Worm (Caenorhabditis elegans): ENCODE data around the gene F54D1.6.
"Not testable (repeated sequence)": the region's sequence is repeated elsewhere in the genome, so short reads cannot be mapped to it uniquely, and the experiment has no call there.

The F54D1.6 gene

ce11 chrIV:11259485-11259972 lies 28.1 kb upstream of the F54D1.6 start, which contains the start of gene gtl-1:
Gene gtl-1, minus strand, starts transcription at chrIV:11259535.
- TF ChIP-seq nhr-47 (tag; optimal IDR thresholded peaks at IDR 0.05) (no peak), mab-9 (GFP tag; IDR thresholded peaks at IDR 0.05) (no peak), snpc-4 (tag; optimal IDR thresholded peaks at IDR 0.05) (no peak), unc-98 (GFP tag; IDR thresholded peaks at IDR 0.05) (no peak), dpl-1 (GFP tag; optimal IDR thresholded peaks at IDR 0.05) (no peak), unc-30 (tag; optimal IDR thresholded peaks at IDR 0.05) (no peak), unc-130 (tag; optimal IDR thresholded peaks at IDR 0.05) (no peak), hlh-4 (tag; optimal IDR thresholded peaks at IDR 0.05) (no peak), hlh-17 (GFP tag; optimal IDR thresholded peaks at IDR 0.05; ENCODE audit: borderline replicate concordance) (no peak), lin-14 (GFP tag; optimal IDR thresholded peaks at IDR 0.05) (no peak), nhr-71 (tag; optimal IDR thresholded peaks at IDR 0.05) (no peak), elt-2 (tag; optimal IDR thresholded peaks at IDR 0.05) (peak; percentile 52), efl-1 (optimal IDR thresholded peaks at IDR 0.05) (no peak), efl-1 (GFP tag; optimal IDR thresholded peaks at IDR 0.05 in 1 of 2) (peak in 1 of 2 experiments; percentile 49)

DNA sequence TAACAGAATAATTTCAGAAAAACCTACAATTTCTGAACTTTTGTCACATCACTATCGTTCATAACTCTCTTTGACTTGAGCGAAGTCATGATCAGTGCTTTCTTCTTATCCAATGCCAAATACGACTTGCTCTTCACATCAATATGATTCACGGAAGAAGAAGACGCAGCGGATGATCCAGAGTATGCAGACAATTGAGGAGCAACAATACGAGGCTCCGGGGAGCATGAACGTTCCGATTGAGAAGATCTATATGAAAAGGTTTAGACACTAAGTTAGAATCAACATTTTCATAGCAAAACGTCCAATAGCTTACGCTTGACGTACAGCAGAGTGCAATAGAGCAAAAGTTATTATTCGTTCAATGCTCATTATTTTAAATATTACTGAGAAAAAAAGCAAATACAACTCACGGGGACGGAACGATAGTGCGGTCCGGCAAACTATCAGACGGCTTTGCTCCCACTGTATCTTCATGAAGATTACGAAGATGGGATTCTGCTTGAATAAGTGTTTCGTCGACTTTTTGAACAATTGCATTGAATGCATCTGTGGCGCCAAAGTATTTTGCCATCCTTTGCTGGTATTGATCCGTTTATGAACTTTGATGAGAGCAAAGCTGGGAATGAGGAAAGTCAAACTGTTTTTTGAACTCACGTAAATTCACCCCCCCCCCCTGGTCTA lies 26.9 kb upstream of the F54D1.6 start, which contains the start of gene C05C12.5:
Gene C05C12.5 (minus strand): TSS at position 642 of the 684 bp plus-strand sequence.
- TF ChIP-seq nhr-47 (tag; optimal IDR thresholded peaks at IDR 0.05) (no peak), efl-1 (optimal IDR thresholded peaks at IDR 0.05) (no peak), efl-1 (GFP tag; optimal IDR thresholded peaks at IDR 0.05 in 1 of 2) (peak in 1 of 2 experiments; percentile 72)

DNA sequence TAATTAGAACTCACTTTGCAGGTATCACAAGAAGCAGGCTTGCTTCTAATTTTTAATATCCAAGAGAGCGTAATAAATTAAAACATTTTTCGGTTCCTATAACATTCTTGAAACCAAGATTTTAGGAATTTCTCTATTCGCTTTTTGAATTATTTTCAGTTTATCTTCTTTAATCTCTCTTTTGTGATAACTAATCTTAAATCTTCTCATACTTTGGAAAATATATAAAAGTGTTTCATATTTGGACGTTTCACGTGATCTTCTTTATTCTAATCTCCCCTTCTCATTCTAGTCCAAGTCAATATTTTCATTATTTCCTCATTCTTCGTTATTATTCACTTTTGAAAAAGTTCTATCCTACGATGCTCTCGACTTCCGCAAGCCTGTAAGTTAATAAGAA lies 26.1 kb upstream of the F54D1.6 start, which contains the start of gene F54D1.1:
Gene F54D1.1 (plus strand): TSS at position 301 of the 400 bp plus-strand sequence.
- TF ChIP-seq fkh-8 (tag; optimal IDR thresholded peaks at IDR 0.05) (peak; percentile 28), Y116A8C.19 (tag; optimal IDR thresholded peaks at IDR 0.05; ENCODE audit: borderline replicate concordance) (no peak), dsc-1 (tag; optimal IDR thresholded peaks at IDR 0.05) (peak; percentile 70), lin-15B (tag; optimal IDR thresholded peaks at IDR 0.05) (no peak), tbx-2 (tag; optimal IDR thresholded peaks at IDR 0.05) (no peak)

- TF ChIP-seq nhr-11 (tag; optimal IDR thresholded peaks at IDR 0.05); ceh-88 (GFP tag; IDR thresholded peaks at IDR 0.05); lin-15B (tag; optimal IDR thresholded peaks at IDR 0.05): not testable (repeated sequence)
These were observed 24.5 kb upstream of the F54D1.6 start, which contains the start of gene col-126 for ce11 chrIV:11263101-11263500. Gene col-126, plus strand, starts transcription at chrIV:11263401.

DNA sequence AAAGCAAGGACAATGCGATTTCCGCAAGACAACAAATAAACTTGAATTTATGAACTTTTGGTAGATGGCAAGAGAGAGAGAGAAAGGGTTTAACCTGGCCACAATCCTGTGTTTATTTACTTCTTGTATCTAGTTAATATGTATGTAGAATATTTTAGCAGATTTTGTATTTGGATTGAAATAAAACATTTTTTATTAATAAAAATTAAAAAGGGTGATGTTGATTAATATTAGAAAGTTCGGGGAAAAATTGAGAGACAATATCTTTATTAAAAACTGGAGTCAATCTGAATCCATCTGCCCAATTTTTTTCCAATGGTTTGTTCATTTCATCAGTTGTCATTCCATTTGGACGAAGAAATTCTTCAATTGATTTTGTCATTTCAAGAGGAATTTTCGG lies 21.5 kb upstream of the F54D1.6 start, which contains the start of gene col-127:
Gene col-127 (minus strand): TSS at position 101 of the 400 bp plus-strand sequence.
- TF ChIP-seq nhr-84 (tag; optimal IDR thresholded peaks at IDR 0.05) (no peak), swsn-7 (tag; optimal IDR thresholded peaks at IDR 0.05) (no peak), efl-3 (GFP tag; optimal IDR thresholded peaks at IDR 0.05) (no peak), nhr-77 (tag; optimal IDR thresholded peaks at IDR 0.05) (no peak), ceh-90 (tag; optimal IDR thresholded peaks at IDR 0.05) (no peak), egl-13 (tag; optimal IDR thresholded peaks at IDR 0.05) (no peak), aha-1 (tag; optimal IDR thresholded peaks at IDR 0.05) (no peak), snpc-4 (tag; optimal IDR thresholded peaks at IDR 0.05) (no peak), rnt-1 (tag; optimal IDR thresholded peaks at IDR 0.05) (no peak), fkh-8 (tag; optimal IDR thresholded peaks at IDR 0.05) (no peak), fkh-10 (GFP tag; optimal IDR thresholded peaks at IDR 0.05) (no peak), hlh-4 (tag; optimal IDR thresholded peaks at IDR 0.05) (no peak), nhr-85 (tag) (no peak), unc-130 (tag; optimal IDR thresholded peaks at IDR 0.05) (no peak), lir-3 (tag; optimal IDR thresholded peaks at IDR 0.05; ENCODE audit: poor library complexity) (no peak), unc-98 (GFP tag; IDR thresholded peaks at IDR 0.05) (no peak)

All from whole organism, L1 larva.